Fruit fly (Drosophila melanogaster) whole organism, embryonic: ENCODE data around the gene CG33966.
A peak's percentile ranks its signal among the peaks of the same experiment; 100 is the strongest.

ENCODE experiments used
- Abd-B ChIP-seq: fragments of 200-800 bp; sonication (Bioruptor generic); optimal IDR thresholded peaks from 2 replicates; lab custom pipeline; 2018; ENCODE audit warnings: missing biosample characterization, mild to moderate bottlenecking, missing genetic modification characterization, moderate library complexity
- Blimp-1 ChIP-seq: fragments of 200-800 bp; sonication (Bioruptor generic); optimal IDR thresholded peaks from 3 replicates; lab custom pipeline; 2018; ENCODE audit warnings: missing biosample characterization, missing genetic modification characterization, mild to moderate bottlenecking, moderate library complexity, missing genetic modification reagents
- CG10959 ChIP-seq: fragments of 200-800 bp; sonication (Bioruptor generic); IDR thresholded peaks from 2 replicates; pipeline ENCODE4 v1.3.6; 2022; ENCODE audit warnings: missing biosample characterization, missing genetic modification characterization
- CG11398 ChIP-seq: fragments of 200-800 bp; sonication (Bioruptor generic); optimal IDR thresholded peaks from 2 replicates; lab custom pipeline; 2016; ENCODE audit warnings: missing biosample characterization, missing genetic modification characterization
- CG11504 ChIP-seq: fragments of 200-800 bp; sonication (Bioruptor generic); optimal IDR thresholded peaks from 3 replicates; lab custom pipeline; 2019; ENCODE audit warnings: missing biosample characterization, mild to moderate bottlenecking, missing genetic modification characterization, moderate library complexity
- CG12104 ChIP-seq: fragments of 200-800 bp; sonication (Bioruptor generic); optimal IDR thresholded peaks from 3 replicates; lab custom pipeline; 2016; ENCODE audit warnings: missing biosample characterization, missing genetic modification characterization
- CG12659 ChIP-seq: fragments of 200-800 bp; sonication (Bioruptor generic); optimal IDR thresholded peaks from 3 replicates; lab custom pipeline; 2017; ENCODE audit warnings: mild to moderate bottlenecking, missing biosample characterization, missing genetic modification reagents, missing genetic modification characterization
- CG14050 ChIP-seq: fragments of 200-800 bp; sonication (Bioruptor generic); IDR thresholded peaks from 3 replicates; pipeline ENCODE4 v1.3.6; 2022; ENCODE audit warnings: missing biosample characterization, missing genetic modification characterization
- CG15514 ChIP-seq: fragments of 200-800 bp; sonication (Bioruptor generic); optimal IDR thresholded peaks from 3 replicates; lab custom pipeline; 2017; ENCODE audit warnings: missing biosample characterization, missing genetic modification characterization, mild to moderate bottlenecking, moderate library complexity, missing genetic modification reagents
- CG18619 ChIP-seq: fragments of 200-800 bp; sonication (Bioruptor generic); optimal IDR thresholded peaks from 3 replicates; lab custom pipeline; 2017; ENCODE audit warnings: missing biosample characterization, mild to moderate bottlenecking, missing genetic modification characterization
- CG2875 ChIP-seq: fragments of 200-800 bp; sonication (Bioruptor generic); optimal IDR thresholded peaks from 2 replicates; lab custom pipeline; 2017; ENCODE audit warnings: missing biosample characterization, mild to moderate bottlenecking, missing genetic modification characterization, missing genetic modification reagents
- CG2889 ChIP-seq: fragments of 200-800 bp; sonication (Bioruptor generic); IDR thresholded peaks from 3 replicates; pipeline ENCODE4 v1.3.6; 2022; ENCODE audit warnings: missing biosample characterization, missing genetic modification characterization
- CG31388 ChIP-seq: fragments of 200-800 bp; sonication (Bioruptor generic); optimal IDR thresholded peaks from 2 replicates; lab custom pipeline; 2016; ENCODE audit warnings: missing biosample characterization, missing genetic modification characterization
- CG3281 ChIP-seq: fragments of 200-800 bp; sonication (Bioruptor generic); optimal IDR thresholded peaks from 3 replicates; lab custom pipeline; 2017; ENCODE audit warnings: missing biosample characterization, mild to moderate bottlenecking, missing genetic modification characterization
- CG3407 ChIP-seq: fragments of 200-800 bp; sonication (Bioruptor generic); optimal IDR thresholded peaks from 2 replicates; lab custom pipeline; 2018; ENCODE audit warnings: missing biosample characterization, mild to moderate bottlenecking, missing genetic modification characterization
- CG34422 ChIP-seq: fragments of 200-800 bp; sonication (Bioruptor generic); IDR thresholded peaks from 3 replicates; pipeline ENCODE4 v1.3.6; 2022; ENCODE audit warnings: missing biosample characterization, missing genetic modification characterization
- CG4617 ChIP-seq: fragments of 200-800 bp; sonication (Bioruptor generic); optimal IDR thresholded peaks from 3 replicates; lab custom pipeline; 2016; ENCODE audit warnings: missing biosample characterization, missing genetic modification characterization, borderline replicate concordance
- CG4707 ChIP-seq: fragments of 200-800 bp; sonication (Bioruptor generic); optimal IDR thresholded peaks from 2 replicates; lab custom pipeline; 2018; ENCODE audit warnings: missing biosample characterization, mild to moderate bottlenecking, missing genetic modification characterization, moderate library complexity
- CG7839 ChIP-seq: fragments of 200-800 bp; sonication (Bioruptor generic); optimal IDR thresholded peaks from 3 replicates; lab custom pipeline; 2018; ENCODE audit warnings: missing biosample characterization, mild to moderate bottlenecking, missing genetic modification characterization, moderate library complexity
- CG8388 ChIP-seq: fragments of 200-800 bp; sonication (Bioruptor generic); optimal IDR thresholded peaks from 2 replicates; lab custom pipeline; 2019; ENCODE audit warnings: missing biosample characterization, mild to moderate bottlenecking, missing genetic modification characterization, moderate library complexity
- CG9215 ChIP-seq: fragments of 200-800 bp; sonication (Bioruptor generic); IDR thresholded peaks from 2 replicates; pipeline ENCODE4 v1.3.6; 2022; ENCODE audit warnings: missing biosample characterization, missing genetic modification characterization
- Deaf1 ChIP-seq: fragments of 200-800 bp; optimal IDR thresholded peaks from 3 replicates; lab custom pipeline; 2019; ENCODE audit warnings: missing biosample characterization, mild to moderate bottlenecking, missing genetic modification characterization, moderate library complexity
- Elba2 ChIP-seq: fragments of 200-800 bp; sonication (Bioruptor generic); optimal IDR thresholded peaks from 3 replicates; lab custom pipeline; 2016; ENCODE audit warnings: missing biosample characterization, missing genetic modification characterization
- Hr51 ChIP-seq, 2 experiments: fragments of 200-800 bp; sonication (Bioruptor generic); optimal IDR thresholded peaks; 2 replicates in 1 of 2; 3 replicates in 1 of 2; lab custom pipeline; 2016 to 2018; ENCODE audit warnings: missing biosample characterization in 2 of 2, missing genetic modification characterization in 2 of 2, mild to moderate bottlenecking in 1 of 2, moderate library complexity in 1 of 2
- Lhr ChIP-seq: fragments of 200-800 bp; sonication (Bioruptor generic); optimal IDR thresholded peaks from 3 replicates; lab custom pipeline; 2017; ENCODE audit warnings: mild to moderate bottlenecking, missing biosample characterization, missing genetic modification reagents, missing genetic modification characterization
- MESR4 ChIP-seq: fragments of 200-800 bp; sonication (Bioruptor generic); optimal IDR thresholded peaks from 2 replicates; lab custom pipeline; 2018; ENCODE audit warnings: missing biosample characterization, mild to moderate bottlenecking, missing genetic modification characterization, moderate library complexity
- Myb ChIP-seq: fragments of 200-800 bp; sonication (Bioruptor generic); optimal IDR thresholded peaks from 2 replicates; lab custom pipeline; 2016; ENCODE audit warnings: missing biosample characterization, missing genetic modification characterization
- NC2α ChIP-seq: fragments of 200-800 bp; sonication (Bioruptor generic); optimal IDR thresholded peaks from 2 replicates; lab custom pipeline; 2016; ENCODE audit warnings: missing biosample characterization, missing genetic modification characterization
- NC2β ChIP-seq: fragments of 200-800 bp; sonication (Bioruptor generic); optimal IDR thresholded peaks from 2 replicates; lab custom pipeline; 2016; ENCODE audit warnings: missing biosample characterization, missing genetic modification characterization
- NfI ChIP-seq: fragments of 200-800 bp; sonication (Bioruptor generic); optimal IDR thresholded peaks from 3 replicates; lab custom pipeline; 2018; ENCODE audit warnings: missing biosample characterization, mild to moderate bottlenecking, missing genetic modification characterization, moderate library complexity
- bowl ChIP-seq: fragments of 200-800 bp; sonication (Bioruptor generic); IDR thresholded peaks from 2 replicates; pipeline ENCODE4 v1.3.6; 2022; ENCODE audit warnings: missing biosample characterization, missing genetic modification characterization
- br ChIP-seq: fragments of >200 bp; optimal IDR thresholded peaks from 2 replicates; lab custom pipeline; 2017
- dati ChIP-seq: fragments of 200-800 bp; sonication (Bioruptor generic); IDR thresholded peaks from 2 replicates; pipeline ENCODE4 v1.3.6; 2022; ENCODE audit warnings: missing biosample characterization, missing genetic modification characterization
- emc ChIP-seq: fragments of 200-800 bp; sonication (Bioruptor generic); optimal IDR thresholded peaks from 2 replicates; lab custom pipeline; 2016; ENCODE audit warnings: missing biosample characterization, missing genetic modification characterization
- fu2 ChIP-seq: fragments of 200-800 bp; sonication (Bioruptor generic); optimal IDR thresholded peaks from 2 replicates; lab custom pipeline; 2016; ENCODE audit warnings: missing biosample characterization, missing genetic modification characterization
- gce ChIP-seq: fragments of 200-800 bp; sonication (Bioruptor generic); IDR thresholded peaks from 3 replicates; pipeline ENCODE4 v1.3.6; 2022; ENCODE audit warnings: missing biosample characterization, missing genetic modification characterization
- gem ChIP-seq: fragments of 200-800 bp; sonication (Bioruptor generic); optimal IDR thresholded peaks from 2 replicates; lab custom pipeline; 2019; ENCODE audit warnings: missing biosample characterization, mild to moderate bottlenecking, missing genetic modification characterization, moderate library complexity
- h ChIP-seq: fragments of >200 bp; optimal IDR thresholded peaks from 2 replicates; lab custom pipeline; 2017
- her ChIP-seq: fragments of 200-800 bp; sonication (Bioruptor generic); optimal IDR thresholded peaks from 2 replicates; lab custom pipeline; 2016; ENCODE audit warnings: missing biosample characterization, missing genetic modification characterization
- hth ChIP-seq: fragments of >200 bp; optimal IDR thresholded peaks from 2 replicates; lab custom pipeline; 2017; ENCODE audit warnings: inconsistent platforms
- inv ChIP-seq: fragments of 200-800 bp; sonication (Bioruptor generic); IDR thresholded peaks from 2 replicates; pipeline ENCODE4 v1.3.6; 2022; ENCODE audit warnings: missing biosample characterization, missing genetic modification characterization; ENCODE audit not compliant: partially characterized antibody
- knrl ChIP-seq: fragments of 200-800 bp; sonication (Bioruptor generic); IDR thresholded peaks from 3 replicates; pipeline ENCODE4 v1.3.6; 2022; ENCODE audit warnings: missing biosample characterization, missing genetic modification characterization; ENCODE audit not compliant: partially characterized antibody
- lola ChIP-seq, 3 experiments: fragments of >200 bp in 2 of 3; fragments of 200-800 bp in 1 of 3; sonication (Bioruptor generic) in 1 of 3; optimal IDR thresholded peaks; 2 replicates each; lab custom pipeline; 2017 to 2019; ENCODE audit warnings: missing biosample characterization in 3 of 3, missing genetic modification characterization in 3 of 3, mild to moderate bottlenecking in 1 of 3, moderate library complexity in 1 of 3
- luna ChIP-seq: fragments of 200-800 bp; sonication (Bioruptor generic); optimal IDR thresholded peaks from 2 replicates; lab custom pipeline; 2016; ENCODE audit warnings: missing biosample characterization, missing genetic modification characterization
- pho ChIP-seq: fragments of 200-800 bp; sonication (Bioruptor generic); optimal IDR thresholded peaks from 2 replicates; lab custom pipeline; 2016; ENCODE audit warnings: missing biosample characterization, missing genetic modification characterization
- pnt ChIP-seq: fragments of 200-800 bp; sonication (Bioruptor generic); optimal IDR thresholded peaks from 3 replicates; lab custom pipeline; 2016; ENCODE audit warnings: missing biosample characterization, missing genetic modification characterization
- pum ChIP-seq: fragments of 200-800 bp; sonication (Bioruptor generic); optimal IDR thresholded peaks from 2 replicates; lab custom pipeline; 2016; ENCODE audit warnings: missing biosample characterization, missing genetic modification characterization
- row ChIP-seq: fragments of 200-800 bp; sonication (Bioruptor generic); IDR thresholded peaks from 3 replicates; pipeline ENCODE4 v1.3.6; 2022; ENCODE audit warnings: missing biosample characterization, missing genetic modification characterization
- seq ChIP-seq: fragments of 200-800 bp; sonication (Bioruptor generic); IDR thresholded peaks from 2 replicates; pipeline ENCODE4 v1.3.6; 2022; ENCODE audit warnings: missing biosample characterization, missing genetic modification characterization
- trem ChIP-seq: fragments of 200-800 bp; optimal IDR thresholded peaks from 3 replicates; lab custom pipeline; 2019; ENCODE audit warnings: missing biosample characterization, mild to moderate bottlenecking, missing genetic modification characterization, moderate library complexity
- tup ChIP-seq: fragments of 200-800 bp; sonication (Bioruptor generic); optimal IDR thresholded peaks from 2 replicates; lab custom pipeline; 2016; ENCODE audit warnings: missing biosample characterization, mild to moderate bottlenecking, missing genetic modification characterization, moderate library complexity
- zen2 ChIP-seq: fragments of 200-800 bp; sonication (Bioruptor generic); IDR thresholded peaks from 3 replicates; pipeline ENCODE4 v1.3.6; 2022; ENCODE audit warnings: missing biosample characterization, missing genetic modification characterization; ENCODE audit not compliant: partially characterized antibody

CG33966 gene

DNA sequence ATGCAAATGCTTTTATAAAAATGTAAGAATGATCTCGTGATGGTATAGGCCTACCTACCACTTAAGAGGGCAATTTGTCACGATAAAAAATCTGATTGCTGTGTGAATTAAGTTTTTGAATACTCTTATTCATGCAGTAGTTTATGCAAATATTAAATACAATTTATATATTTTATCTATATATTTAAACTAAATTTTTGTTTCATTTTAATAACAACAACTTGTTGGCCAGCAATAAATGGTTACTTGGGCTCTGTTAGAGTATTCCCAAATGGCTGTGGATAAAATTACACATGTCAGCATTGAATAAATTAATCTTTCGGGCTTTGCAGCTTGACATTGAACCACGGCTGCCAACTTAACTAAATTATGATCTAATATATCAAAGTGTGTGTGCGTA lies 24.6 kb downstream of the CG33966 start (continued):
- TF ChIP-seq Lhr, result no peak
- TF ChIP-seq Blimp-1 (GFP tag; lab: Kevin White, UChicago), result no peak
- no peak for TF ChIP-seq CG9215 (GFP tag; lab: Robert Waterston, UW)
- no peak for TF ChIP-seq fu2 (GFP tag; lab: Kevin White, UChicago)
- TF ChIP-seq CG34422, result no peak
- TF ChIP-seq pho (GFP tag; lab: Kevin White, UChicago), result no peak
- no peak for TF ChIP-seq CG4707 (GFP tag; lab: Kevin White, UChicago)
- no peak for TF ChIP-seq CG14050 (GFP tag; lab: Robert Waterston, UW)
- TF ChIP-seq CG4617 (GFP tag; lab: Kevin White, UChicago), result no peak
- TF ChIP-seq CG2875, result no peak
- TF ChIP-seq knrl (GFP tag; lab: Robert Waterston, UW), result no peak
- no peak for TF ChIP-seq trem (tag; lab: Kevin White, UChicago)
- no peak for TF ChIP-seq Hr51 (GFP tag; optimal IDR thresholded peaks at IDR 0.05; lab: Kevin White, UChicago)
- no peak for TF ChIP-seq CG12104 (GFP tag; lab: Kevin White, UChicago)
- no peak; the same call in 1 of the 2 replicates for TF ChIP-seq seq (GFP tag; lab: Robert Waterston, UW)
- no peak for TF ChIP-seq CG11398 (GFP tag; lab: Kevin White, UChicago)
- no peak for TF ChIP-seq inv
- no peak for TF ChIP-seq CG2889 (GFP tag; lab: Robert Waterston, UW)
- TF ChIP-seq CG31388 (GFP tag; lab: Kevin White, UChicago), result no peak
- no peak for TF ChIP-seq CG11504 (tag; lab: Kevin White, UChicago)
- no peak for TF ChIP-seq MESR4 (GFP tag; lab: Kevin White, UChicago)
- no peak for TF ChIP-seq h (lab: Kevin White, UChicago)
- TF ChIP-seq dati (GFP tag; lab: Robert Waterston, UW), result no peak
- TF ChIP-seq row (GFP tag; lab: Robert Waterston, UW), result peak; percentile 69
- no peak for TF ChIP-seq gce
- no peak for TF ChIP-seq br (lab: Kevin White, UChicago)
- TF ChIP-seq Myb (GFP tag; lab: Kevin White, UChicago), result no peak
- no peak for TF ChIP-seq Deaf1 (tag; lab: Kevin White, UChicago)
- TF ChIP-seq gem (tag; lab: Kevin White, UChicago), result no peak
- no peak for TF ChIP-seq luna (GFP tag; lab: Kevin White, UChicago)
- TF ChIP-seq her (GFP tag; lab: Kevin White, UChicago), result no peak
- no peak for TF ChIP-seq tup (GFP tag; lab: Kevin White, UChicago)
- TF ChIP-seq NfI (GFP tag; lab: Kevin White, UChicago), result no peak
- no peak for TF ChIP-seq CG3407 (GFP tag; lab: Kevin White, UChicago)
- TF ChIP-seq CG3281 (GFP tag; lab: Kevin White, UChicago), result no peak
- TF ChIP-seq zen2 (GFP tag; lab: Robert Waterston, UW), result no peak
- TF ChIP-seq hth (lab: Kevin White, UChicago), result no peak
- TF ChIP-seq NC2β, result no peak
- no peak for TF ChIP-seq emc
- TF ChIP-seq Elba2 (GFP tag; lab: Kevin White, UChicago), result no peak
- TF ChIP-seq CG10959, result no peak
- no peak for TF ChIP-seq pum (GFP tag; lab: Kevin White, UChicago)
- TF ChIP-seq CG12659 (GFP tag; lab: Kevin White, UChicago), result peak; percentile 17
- no peak for TF ChIP-seq CG15514 (GFP tag; lab: Kevin White, UChicago)
- TF ChIP-seq NC2α (GFP tag; lab: Kevin White, UChicago), result no peak
- no peak for TF ChIP-seq CG18619 (GFP tag; lab: Kevin White, UChicago)
- TF ChIP-seq CG8388 (GFP tag; lab: Kevin White, UChicago), result no peak
- no peak for TF ChIP-seq pnt (GFP tag; lab: Kevin White, UChicago)
- no peak for TF ChIP-seq lola (GFP tag; optimal IDR thresholded peaks at IDR 0.05; lab: Kevin White, UChicago)
- peak; percentile 4 for TF ChIP-seq Abd-B (GFP tag; lab: Kevin White, UChicago)
- no peak for TF ChIP-seq bowl (GFP tag; lab: Robert Waterston, UW)
- peak; percentile 40 for TF ChIP-seq CG7839 (tag; lab: Kevin White, UChicago)
